Fruit fly (Drosophila melanogaster): ENCODE measurements around the gene CG6321.

CG6321 gene

dm6 chr3L:11091943-11092609 lies 31.1 kb upstream of the CG6321 start (continued):
- TF ChIP-seq Lhr (GFP tag; optimal IDR thresholded peaks at IDR 0.05) (no peak), CG12942 (GFP tag; optimal IDR thresholded peaks at IDR 0.05) (peak; percentile 39), chn (GFP tag; optimal IDR thresholded peaks at IDR 0.05) (peak; percentile 88), p53 (GFP tag; optimal IDR thresholded peaks at IDR 0.05) (peak; percentile 29), ac (GFP tag; optimal IDR thresholded peaks at IDR 0.05) (no peak), Myb (GFP tag; optimal IDR thresholded peaks at IDR 0.05) (peak; percentile 64), CG10431 (GFP tag; optimal IDR thresholded peaks at IDR 0.05) (peak; percentile 51), CG12659 (GFP tag; optimal IDR thresholded peaks at IDR 0.05) (peak; percentile 61), CG6175 (GFP tag; IDR thresholded peaks at IDR 0.05) (no peak), lola (GFP tag; optimal IDR thresholded peaks at IDR 0.05) (no peak), CG9817 (tag; optimal IDR thresholded peaks at IDR 0.05) (peak; percentile 10), usp (GFP tag; optimal IDR thresholded peaks at IDR 0.05) (no peak), unpg (GFP tag; optimal IDR thresholded peaks at IDR 0.05) (peak; percentile 35), Gug (GFP tag; IDR thresholded peaks at IDR 0.05) (peak; percentile 44; the same call in 2 of the 4 replicates), Awh (GFP tag; IDR thresholded peaks at IDR 0.05) (no peak), GATAe (GFP tag; conservative IDR thresholded peaks at IDR 0.05) (no peak), twi (tag; optimal IDR thresholded peaks at IDR 0.05) (no peak), CG30431 (GFP tag; optimal IDR thresholded peaks at IDR 0.05) (no peak), peb (GFP tag; IDR thresholded peaks at IDR 0.05) (0 out of 2 replicates have a peak, but pooled peaks have one; percentile 20), hbn (GFP tag; IDR thresholded peaks at IDR 0.05; ENCODE audit: partially characterized antibody) (no peak; the same call in 1 of the 2 replicates), YL-1 (GFP tag; optimal IDR thresholded peaks at IDR 0.05) (peak; percentile 25), H15 (GFP tag; IDR thresholded peaks at IDR 0.05) (peak; percentile 37; the same call in 2 of the 3 replicates), Hr39 (optimal IDR thresholded peaks at IDR 0.05) (no peak), kni (GFP tag; optimal IDR thresholded peaks at IDR 0.05) (peak; percentile 79), sc (optimal IDR thresholded peaks at IDR 0.05) (no peak), sc (GFP tag; optimal IDR thresholded peaks at IDR 0.05) (no peak), CG7963 (GFP tag; IDR thresholded peaks at IDR 0.05; ENCODE audit: partially characterized antibody) (0 out of 3 replicates have a peak, but pooled peaks have one; percentile 13), ind (GFP tag; optimal IDR thresholded peaks at IDR 0.05) (peak; percentile 44), CG10543 (GFP tag; optimal IDR thresholded peaks at IDR 0.05) (no peak), hkb (optimal IDR thresholded peaks at IDR 0.05) (no peak), hkb (GFP tag; IDR thresholded peaks at IDR 0.05) (0 out of 2 replicates have a peak, but pooled peaks have one; percentile 11), corto (GFP tag; optimal IDR thresholded peaks at IDR 0.05) (peak; percentile 47), CG14667 (GFP tag; IDR thresholded peaks at IDR 0.05) (no peak), bcd (GFP tag; optimal IDR thresholded peaks at IDR 0.05) (peak; percentile 43), Hmr (GFP tag; optimal IDR thresholded peaks at IDR 0.05) (peak; percentile 59), CG2129 (GFP tag; IDR thresholded peaks at IDR 0.05; ENCODE audit: partially characterized antibody) (no peak), CG12769 (tag; optimal IDR thresholded peaks at IDR 0.05) (peak; percentile 60), Hr51 (GFP tag; optimal IDR thresholded peaks at IDR 0.05) (peak in 1 of 2 experiments; percentile 66), org-1 (GFP tag; optimal IDR thresholded peaks at IDR 0.05) (no peak), CG9797 (GFP tag; optimal IDR thresholded peaks at IDR 0.05) (no peak), sd (tag; optimal IDR thresholded peaks at IDR 0.05) (peak; percentile 34), ewg (GFP tag; optimal IDR thresholded peaks at IDR 0.05) (peak; percentile 7), CG3281 (GFP tag; optimal IDR thresholded peaks at IDR 0.05) (peak; percentile 35), Bteb2 (GFP tag; optimal IDR thresholded peaks at IDR 0.05) (no peak), vnd (GFP tag; IDR thresholded peaks at IDR 0.05; ENCODE audit: partially characterized antibody) (no peak), Dek (tag; optimal IDR thresholded peaks at IDR 0.05) (peak; percentile 2), dan (GFP tag; IDR thresholded peaks at IDR 0.05) (no peak), Hand (GFP tag; optimal IDR thresholded peaks at IDR 0.05) (peak; percentile 30), sima (GFP tag; optimal IDR thresholded peaks at IDR 0.05) (peak; percentile 25)

Data from whole organism, embryonic.